Fruit fly (Drosophila melanogaster) whole organism, embryonic: ENCODE data around the gene CG5255.

Experiments used
- Awh ChIP-seq: fragments of 200-800 bp; sonication (Bioruptor generic); IDR thresholded peaks from 2 replicates; pipeline ENCODE4, ENCODE4 v1.3.6; 2022; ENCODE audit warnings: missing biosample characterization, missing genetic modification characterization
- B-H1 ChIP-seq: fragments of 200-800 bp; sonication (Bioruptor generic); IDR thresholded peaks from 3 replicates; pipeline ENCODE4 v1.3.6; 2022; ENCODE audit warnings: missing biosample characterization, missing genetic modification characterization
- Bgb ChIP-seq: fragments of 200-800 bp; sonication (Bioruptor generic); IDR thresholded peaks from 2 replicates; pipeline ENCODE4 v1.3.6; 2022; ENCODE audit warnings: missing biosample characterization, missing genetic modification characterization; ENCODE audit not compliant: partially characterized antibody
- Blimp-1 ChIP-seq: fragments of 200-800 bp; sonication (Bioruptor generic); optimal IDR thresholded peaks from 3 replicates; lab custom pipeline; 2018; ENCODE audit warnings: missing biosample characterization, missing genetic modification characterization, mild to moderate bottlenecking, moderate library complexity, missing genetic modification reagents
- CG11456 ChIP-seq: fragments of 200-800 bp; sonication (Bioruptor generic); IDR thresholded peaks from 3 replicates; pipeline ENCODE4 v1.3.6; 2022; ENCODE audit warnings: missing biosample characterization, missing genetic modification characterization
- CG13287 ChIP-seq: fragments of 200-800 bp; sonication (Bioruptor generic); IDR thresholded peaks from 2 replicates; pipeline ENCODE4 v1.3.6; 2022; ENCODE audit warnings: missing biosample characterization, missing genetic modification characterization; ENCODE audit not compliant: partially characterized antibody
- CG15479 ChIP-seq: fragments of 200-800 bp; sonication (Bioruptor generic); optimal IDR thresholded peaks from 3 replicates; lab custom pipeline; 2019; ENCODE audit warnings: missing biosample characterization, mild to moderate bottlenecking, missing genetic modification characterization, moderate library complexity
- CG16863 ChIP-seq: fragments of 200-800 bp; sonication (Bioruptor generic); optimal IDR thresholded peaks from 3 replicates; lab custom pipeline; 2016; ENCODE audit warnings: missing biosample characterization, missing genetic modification characterization
- CG17328 ChIP-seq: fragments of 200-800 bp; sonication (Bioruptor generic); IDR thresholded peaks from 2 replicates; pipeline ENCODE4 v1.3.6; 2022; ENCODE audit warnings: missing biosample characterization, missing genetic modification characterization
- CG17802 ChIP-seq: fragments of 200-800 bp; sonication (Bioruptor generic); optimal IDR thresholded peaks from 2 replicates; lab custom pipeline; 2018; ENCODE audit warnings: missing biosample characterization, mild to moderate bottlenecking, missing genetic modification characterization, moderate library complexity
- CG18619 ChIP-seq: fragments of 200-800 bp; sonication (Bioruptor generic); optimal IDR thresholded peaks from 3 replicates; lab custom pipeline; 2017; ENCODE audit warnings: missing biosample characterization, mild to moderate bottlenecking, missing genetic modification characterization
- CG2199 ChIP-seq: fragments of 200-800 bp; sonication (Bioruptor generic); IDR thresholded peaks from 3 replicates; pipeline ENCODE4 v1.3.6; 2022; ENCODE audit warnings: missing biosample characterization, missing genetic modification characterization
- CG32532 ChIP-seq: fragments of 200-800 bp; sonication (Bioruptor generic); IDR thresholded peaks from 2 replicates; pipeline ENCODE4 v1.3.6; 2022; ENCODE audit warnings: missing biosample characterization, missing genetic modification characterization
- CG33557 ChIP-seq: fragments of 200-800 bp; sonication (Bioruptor generic); optimal IDR thresholded peaks from 2 replicates; lab custom pipeline; 2019; ENCODE audit warnings: missing biosample characterization, mild to moderate bottlenecking, missing genetic modification characterization, moderate library complexity
- CG3726 ChIP-seq: fragments of 200-800 bp; sonication (Bioruptor generic); IDR thresholded peaks from 3 replicates; pipeline ENCODE4, ENCODE4 v1.3.6; 2022; ENCODE audit warnings: missing biosample characterization, missing genetic modification characterization
- CG8290 ChIP-seq, 3 experiments: fragments of 200-800 bp; sonication (Bioruptor generic); optimal IDR thresholded peaks; 2 replicates each; lab custom pipeline; 2016 to 2019; ENCODE audit warnings: missing biosample characterization in 3 of 3, missing genetic modification characterization in 3 of 3, mild to moderate bottlenecking in 2 of 3, moderate library complexity in 1 of 3
- CoRest ChIP-seq: fragments of 200-800 bp; sonication (Bioruptor generic); optimal IDR thresholded peaks from 3 replicates; lab custom pipeline; 2018; ENCODE audit warnings: missing biosample characterization, mild to moderate bottlenecking, missing genetic modification characterization, moderate library complexity
- CrebB ChIP-seq: fragments of 200-800 bp; sonication (Bioruptor generic); optimal IDR thresholded peaks from 3 replicates; lab custom pipeline; 2018; ENCODE audit warnings: missing biosample characterization, mild to moderate bottlenecking, missing genetic modification characterization
- D ChIP-seq, 2 experiments: fragments of 200-800 bp in 1 of 2; fragments of >200 bp in 1 of 2; sonication (Bioruptor generic) in 1 of 2; optimal IDR thresholded peaks; 2 replicates in 1 of 2; 3 replicates in 1 of 2; lab custom pipeline; 2017; ENCODE audit warnings: mild to moderate bottlenecking in 1 of 2, missing biosample characterization in 1 of 2, missing genetic modification characterization in 1 of 2, missing genetic modification reagents in 1 of 2
- Deaf1 ChIP-seq: fragments of 200-800 bp; optimal IDR thresholded peaks from 3 replicates; lab custom pipeline; 2019; ENCODE audit warnings: missing biosample characterization, mild to moderate bottlenecking, missing genetic modification characterization, moderate library complexity
- Dip3 ChIP-seq: fragments of 200-800 bp; sonication (Bioruptor generic); optimal IDR thresholded peaks from 3 replicates; lab custom pipeline; 2016; ENCODE audit warnings: missing biosample characterization, missing genetic modification characterization
- Doc2 ChIP-seq: fragments of 200-800 bp; sonication (Bioruptor generic); IDR thresholded peaks from 2 replicates; pipeline ENCODE4 v1.3.6; 2022; ENCODE audit warnings: missing biosample characterization, missing genetic modification characterization
- Doc3 ChIP-seq: fragments of 200-800 bp; sonication (Bioruptor generic); IDR thresholded peaks from 3 replicates; pipeline ENCODE4 v1.3.6; 2022; ENCODE audit warnings: missing biosample characterization, missing genetic modification characterization; ENCODE audit not compliant: partially characterized antibody
- Drgx ChIP-seq: fragments of 200-800 bp; sonication (Bioruptor generic); IDR thresholded peaks from 2 replicates; pipeline ENCODE4 v1.3.6; 2022; ENCODE audit warnings: missing biosample characterization, missing genetic modification characterization
- Ets97D ChIP-seq: fragments of 200-800 bp; sonication (Bioruptor generic); optimal IDR thresholded peaks from 3 replicates; lab custom pipeline; 2016; ENCODE audit warnings: missing biosample characterization, missing genetic modification characterization
- NC2β ChIP-seq: fragments of 200-800 bp; sonication (Bioruptor generic); optimal IDR thresholded peaks from 2 replicates; lab custom pipeline; 2016; ENCODE audit warnings: missing biosample characterization, missing genetic modification characterization
- Neu2 ChIP-seq: fragments of 200-800 bp; sonication (Bioruptor generic); optimal IDR thresholded peaks from 3 replicates; lab custom pipeline; 2016; ENCODE audit warnings: missing biosample characterization, missing genetic modification characterization, borderline replicate concordance
- Poxn ChIP-seq: fragments of 200-800 bp; sonication (Bioruptor generic); IDR thresholded peaks from 2 replicates; pipeline ENCODE4 v1.3.6; 2022; ENCODE audit warnings: missing biosample characterization, missing genetic modification characterization
- Spps ChIP-seq: fragments of 200-800 bp; sonication (Bioruptor generic); optimal IDR thresholded peaks from 2 replicates; lab custom pipeline; 2018; ENCODE audit warnings: missing biosample characterization, mild to moderate bottlenecking, missing genetic modification characterization
- Stat92E ChIP-seq, 3 experiments: fragments of >200 bp in 2 of 3; fragments of 200-800 bp in 1 of 3; sonication (Bioruptor generic) in 1 of 3; optimal IDR thresholded peaks; 2 replicates each; lab custom pipeline; 2017 to 2019; ENCODE audit warnings: missing biosample characterization in 3 of 3, missing genetic modification characterization in 3 of 3, mild to moderate bottlenecking in 1 of 3, moderate library complexity in 1 of 3
- aop ChIP-seq: fragments of 200-800 bp; sonication (Bioruptor generic); IDR thresholded peaks from 2 replicates; pipeline ENCODE4 v1.3.6; 2022; ENCODE audit warnings: missing biosample characterization, missing genetic modification characterization
- fd3F ChIP-seq: fragments of 200-800 bp; sonication (Bioruptor generic); optimal IDR thresholded peaks from 2 replicates; lab custom pipeline; 2018; ENCODE audit warnings: missing biosample characterization, mild to moderate bottlenecking, missing genetic modification characterization, moderate library complexity
- ftz-f1 ChIP-seq: fragments of 200-800 bp; sonication (Bioruptor generic); optimal IDR thresholded peaks from 2 replicates; lab custom pipeline; 2016; ENCODE audit warnings: missing biosample characterization, missing genetic modification characterization
- gce ChIP-seq: fragments of 200-800 bp; sonication (Bioruptor generic); IDR thresholded peaks from 3 replicates; pipeline ENCODE4 v1.3.6; 2022; ENCODE audit warnings: missing biosample characterization, missing genetic modification characterization
- gsb-n ChIP-seq: fragments of 200-800 bp; sonication (Bioruptor generic); optimal IDR thresholded peaks from 3 replicates; lab custom pipeline; 2018; ENCODE audit warnings: missing biosample characterization, mild to moderate bottlenecking, missing genetic modification characterization
- her ChIP-seq: fragments of 200-800 bp; sonication (Bioruptor generic); optimal IDR thresholded peaks from 2 replicates; lab custom pipeline; 2016; ENCODE audit warnings: missing biosample characterization, missing genetic modification characterization
- hth ChIP-seq: fragments of >200 bp; optimal IDR thresholded peaks from 2 replicates; lab custom pipeline; 2017; ENCODE audit warnings: inconsistent platforms
- kni ChIP-seq: fragments of 200-800 bp; sonication (Bioruptor generic); optimal IDR thresholded peaks from 3 replicates; lab custom pipeline; 2017; ENCODE audit warnings: mild to moderate bottlenecking, missing biosample characterization, missing genetic modification reagents, missing genetic modification characterization
- lilli ChIP-seq: fragments of 200-800 bp; sonication (Bioruptor generic); optimal IDR thresholded peaks from 3 replicates; lab custom pipeline; 2016; ENCODE audit warnings: missing biosample characterization, missing genetic modification characterization
- lmd ChIP-seq: fragments of 200-800 bp; sonication (Bioruptor generic); IDR thresholded peaks from 2 replicates; pipeline ENCODE4 v1.3.6; 2022; ENCODE audit warnings: missing biosample characterization, missing genetic modification characterization
- lov ChIP-seq, 2 experiments: fragments of 200-800 bp in 1 of 2; fragments of >200 bp in 1 of 2; sonication (Bioruptor generic) in 1 of 2; IDR thresholded peaks in 1 of 2; optimal IDR thresholded peaks in 1 of 2; 2 replicates in 1 of 2; 3 replicates in 1 of 2; pipeline versions ENCODE4 v1.3.6 to Lab custom; 2017 to 2022; ENCODE audit warnings: missing biosample characterization in 1 of 2, missing genetic modification characterization in 1 of 2
- nau ChIP-seq: fragments of 200-800 bp; sonication (Bioruptor generic); optimal IDR thresholded peaks from 3 replicates; lab custom pipeline; 2017; ENCODE audit warnings: missing biosample characterization, mild to moderate bottlenecking, missing genetic modification characterization, missing genetic modification reagents
- oc ChIP-seq: fragments of 200-800 bp; sonication (Bioruptor generic); optimal IDR thresholded peaks from 2 replicates; lab custom pipeline; 2018; ENCODE audit warnings: missing biosample characterization, mild to moderate bottlenecking, missing genetic modification characterization, moderate library complexity
- phol ChIP-seq: fragments of 200-800 bp; sonication (Bioruptor generic); optimal IDR thresholded peaks from 3 replicates; lab custom pipeline; 2018; ENCODE audit warnings: missing biosample characterization, mild to moderate bottlenecking, missing genetic modification characterization, moderate library complexity
- seq ChIP-seq: fragments of 200-800 bp; sonication (Bioruptor generic); IDR thresholded peaks from 2 replicates; pipeline ENCODE4 v1.3.6; 2022; ENCODE audit warnings: missing biosample characterization, missing genetic modification characterization
- sima ChIP-seq: fragments of 200-800 bp; sonication (Bioruptor generic); optimal IDR thresholded peaks from 2 replicates; lab custom pipeline; 2016; ENCODE audit warnings: missing biosample characterization, missing genetic modification characterization
- sr ChIP-seq: fragments of 200-800 bp; sonication (Bioruptor generic); IDR thresholded peaks from 3 replicates; pipeline ENCODE4 v1.3.6; 2022; ENCODE audit warnings: missing biosample characterization, missing genetic modification characterization
- vnd ChIP-seq: fragments of 200-800 bp; sonication (Bioruptor generic); IDR thresholded peaks from 3 replicates; pipeline ENCODE4 v1.3.6; 2022; ENCODE audit warnings: missing biosample characterization, missing genetic modification characterization; ENCODE audit not compliant: partially characterized antibody
- vvl ChIP-seq: fragments of 200-800 bp; sonication (Bioruptor generic); IDR thresholded peaks from 2 replicates; pipeline ENCODE4 v1.3.6; 2022; ENCODE audit warnings: missing biosample characterization, missing genetic modification characterization

Gene CG5255

dm6 chr3R:17110880-17111726 is 26.6 kb upstream of the CG5255 start:
- TF ChIP-seq CG32532: no peak
- TF ChIP-seq CG17802 (tag; lab: Kevin White, UChicago): no peak
- no peak for TF ChIP-seq lilli (GFP tag; lab: Kevin White, UChicago)
- no peak for TF ChIP-seq sima (GFP tag; lab: Kevin White, UChicago)
- TF ChIP-seq CG11456: no peak
- no peak for TF ChIP-seq CG8290 (GFP tag; optimal IDR thresholded peaks at IDR 0.05; lab: Kevin White, UChicago)
- no peak for TF ChIP-seq CG8290 (tag; optimal IDR thresholded peaks at IDR 0.05; lab: Kevin White, UChicago)
- peak; percentile 56 for TF ChIP-seq Neu2 (GFP tag; lab: Kevin White, UChicago)
- TF ChIP-seq gsb-n (tag; lab: Kevin White, UChicago): peak; percentile 6
- no peak for TF ChIP-seq Awh (GFP tag; lab: Robert Waterston, UW)
- no peak for TF ChIP-seq nau (GFP tag; lab: Kevin White, UChicago)
- TF ChIP-seq her (GFP tag; lab: Kevin White, UChicago): no peak
- TF ChIP-seq sr (GFP tag; lab: Robert Waterston, UW): no peak
- TF ChIP-seq fd3F (GFP tag; lab: Kevin White, UChicago): no peak
- TF ChIP-seq CG16863 (GFP tag; lab: Kevin White, UChicago): no peak
- TF ChIP-seq oc: peak; percentile 4
- no peak for TF ChIP-seq Doc2
- peak; percentile 2 for TF ChIP-seq Blimp-1 (GFP tag; lab: Kevin White, UChicago)
- no peak for TF ChIP-seq seq
- TF ChIP-seq Deaf1: no peak
- TF ChIP-seq phol (tag; lab: Kevin White, UChicago): no peak
- no peak for TF ChIP-seq CG33557 (GFP tag; lab: Kevin White, UChicago)
- TF ChIP-seq lmd (GFP tag; lab: Robert Waterston, UW): no peak
- TF ChIP-seq aop (GFP tag; lab: Robert Waterston, UW): no peak
- TF ChIP-seq CG2199 (GFP tag; lab: Robert Waterston, UW): no peak
- peak; percentile 15; the same call in 1 of the 2 replicates for TF ChIP-seq vvl (GFP tag; lab: Robert Waterston, UW)
- no peak for TF ChIP-seq lov (optimal IDR thresholded peaks at IDR 0.05; lab: Kevin White, UChicago)
- TF ChIP-seq lov (GFP tag; IDR thresholded peaks at IDR 0.05; lab: Robert Waterston, UW): no peak
- no peak for TF ChIP-seq Drgx

dm6 chr3R:17115668-17116067 is 22.0 kb upstream of the CG5255 start:
- no peak for TF ChIP-seq ftz-f1
- TF ChIP-seq CrebB: peak; percentile 25
- no peak for TF ChIP-seq D (optimal IDR thresholded peaks at IDR 0.05; lab: Kevin White, UChicago)
- TF ChIP-seq D (GFP tag; optimal IDR thresholded peaks at IDR 0.05; lab: Kevin White, UChicago): peak; percentile 1
- no peak for TF ChIP-seq vnd (GFP tag; lab: Robert Waterston, UW)
- no peak for TF ChIP-seq Bgb (GFP tag; lab: Robert Waterston, UW)
- no peak for TF ChIP-seq Doc3 (GFP tag; lab: Robert Waterston, UW)
- no peak for TF ChIP-seq CG3726 (GFP tag; lab: Robert Waterston, UW)
- TF ChIP-seq CG13287 (GFP tag; lab: Robert Waterston, UW): no peak
- no peak for TF ChIP-seq Dip3 (GFP tag; lab: Kevin White, UChicago)
- TF ChIP-seq CG17328: no peak
- no peak for TF ChIP-seq NC2β (GFP tag; lab: Kevin White, UChicago)
- TF ChIP-seq CG15479 (GFP tag; lab: Kevin White, UChicago): no peak
- peak; percentile 18 for TF ChIP-seq CG18619
- no peak for TF ChIP-seq Ets97D (GFP tag; lab: Kevin White, UChicago)
- no peak for TF ChIP-seq Poxn (GFP tag; lab: Robert Waterston, UW)
- TF ChIP-seq kni (GFP tag; lab: Kevin White, UChicago): peak; percentile 62
- no peak for TF ChIP-seq Spps (tag; lab: Kevin White, UChicago)
- no peak for TF ChIP-seq Stat92E (GFP tag; optimal IDR thresholded peaks at IDR 0.05; lab: Kevin White, UChicago)
- no peak for TF ChIP-seq B-H1
- TF ChIP-seq gce: no peak
- no peak for TF ChIP-seq CoRest
- no peak for TF ChIP-seq hth (lab: Kevin White, UChicago)
